Worm (Caenorhabditis elegans) whole organism, mixed stage, embryonic: ENCODE measurements around the gene R07E5.5.

ENCODE experiments used
- M03D4.4 ChIP-seq: sonication (generic microtip); optimal IDR thresholded peaks from 2 replicates; lab custom pipeline; 2017; ENCODE audit warnings: mild to moderate bottlenecking, missing genetic modification characterization, missing compliant biosample characterization
- bed-3 ChIP-seq: fragments of 200-800 bp; sonication (Bioruptor generic); optimal IDR thresholded peaks from 3 replicates; lab custom pipeline; 2018; ENCODE audit warnings: mild to moderate bottlenecking, missing genetic modification characterization, moderate library complexity, missing compliant biosample characterization
- blmp-1 ChIP-seq: fragments of 150-350 bp; optimal IDR thresholded peaks from 2 replicates; lab custom pipeline; 2014; ENCODE audit warnings: missing biosample characterization, missing genetic modification characterization
- ceh-39 ChIP-seq: fragments of 150-350 bp; optimal IDR thresholded peaks from 2 replicates; lab custom pipeline; 2014; ENCODE audit warnings: missing biosample characterization, missing genetic modification characterization
- ceh-43 ChIP-seq: fragments of 200-800 bp; sonication (Bioruptor generic); optimal IDR thresholded peaks from 2 replicates; lab custom pipeline; 2018; ENCODE audit warnings: mild to moderate bottlenecking, missing genetic modification characterization, moderate library complexity, missing compliant biosample characterization
- ceh-83 ChIP-seq: fragments of 200-800 bp; sonication (Bioruptor generic); optimal IDR thresholded peaks from 2 replicates; lab custom pipeline; 2018; ENCODE audit warnings: mild to moderate bottlenecking, missing genetic modification characterization, missing compliant biosample characterization
- ces-1 ChIP-seq: fragments of 150-350 bp; optimal IDR thresholded peaks from 2 replicates; lab custom pipeline; 2014; ENCODE audit warnings: missing biosample characterization, missing genetic modification reagents, missing genetic modification characterization
- cnd-1 ChIP-seq: fragments of 200-800 bp; sonication (Bioruptor generic); optimal IDR thresholded peaks from 2 replicates; lab custom pipeline; 2018; ENCODE audit warnings: mild to moderate bottlenecking, missing genetic modification characterization, missing compliant biosample characterization
- drap-1 ChIP-seq: fragments of 200-800 bp; sonication (Bioruptor generic); optimal IDR thresholded peaks from 3 replicates; lab custom pipeline; 2018; ENCODE audit warnings: mild to moderate bottlenecking, missing genetic modification characterization, missing compliant biosample characterization
- elt-1 ChIP-seq: sonication (generic microtip); optimal IDR thresholded peaks from 2 replicates; lab custom pipeline; 2017; ENCODE audit warnings: missing genetic modification characterization, mild to moderate bottlenecking, missing compliant biosample characterization, antibody characterized with exemption, moderate library complexity, borderline replicate concordance; ENCODE audit not compliant: insufficient read depth
- elt-3 ChIP-seq: fragments of 150-350 bp; optimal IDR thresholded peaks from 2 replicates; lab custom pipeline; 2014; ENCODE audit warnings: missing biosample characterization, missing genetic modification characterization
- flh-1 ChIP-seq: fragments of 200-800 bp; sonication (Bioruptor generic); optimal IDR thresholded peaks from 2 replicates; lab custom pipeline; 2018; ENCODE audit warnings: mild to moderate bottlenecking, missing genetic modification characterization, moderate library complexity, missing compliant biosample characterization
- ham-2 ChIP-seq: fragments of 200-800 bp; sonication (Bioruptor generic); optimal IDR thresholded peaks from 2 replicates; lab custom pipeline; 2018; ENCODE audit warnings: mild to moderate bottlenecking, missing genetic modification characterization, missing compliant biosample characterization
- hlh-1 ChIP-seq: fragments of 150-350 bp; optimal IDR thresholded peaks from 2 replicates; lab custom pipeline; 2014; ENCODE audit warnings: missing biosample characterization, missing genetic modification reagents, missing genetic modification characterization
- lin-13 ChIP-seq: fragments of 150-350 bp; optimal IDR thresholded peaks from 2 replicates; lab custom pipeline; 2014; ENCODE audit warnings: missing biosample characterization, missing genetic modification characterization
- lin-32 ChIP-seq: fragments of 200-800 bp; sonication (Bioruptor generic); optimal IDR thresholded peaks from 2 replicates; lab custom pipeline; 2018; ENCODE audit warnings: mild to moderate bottlenecking, missing genetic modification characterization, missing compliant biosample characterization
- mab-5 ChIP-seq: fragments of 150-350 bp; optimal IDR thresholded peaks from 2 replicates; lab custom pipeline; 2014; ENCODE audit warnings: missing biosample characterization, missing genetic modification characterization
- mep-1 ChIP-seq: fragments of 150-350 bp; optimal IDR thresholded peaks from 2 replicates; lab custom pipeline; 2017; ENCODE audit warnings: missing biosample characterization, missing genetic modification reagents, missing genetic modification characterization, inconsistent platforms
- mls-2 ChIP-seq: sonication (generic microtip); optimal IDR thresholded peaks from 2 replicates; lab custom pipeline; 2016; ENCODE audit warnings: mild to moderate bottlenecking, missing genetic modification characterization, moderate library complexity, missing compliant biosample characterization
- nhr-12 ChIP-seq: fragments of 150-350 bp; optimal IDR thresholded peaks from 2 replicates; lab custom pipeline; 2014; ENCODE audit warnings: missing biosample characterization, missing genetic modification characterization
- nhr-237 ChIP-seq: fragments of 150-350 bp; optimal IDR thresholded peaks from 2 replicates; lab custom pipeline; 2014; ENCODE audit warnings: missing biosample characterization, missing genetic modification characterization
- nhr-28 ChIP-seq: fragments of 150-350 bp; optimal IDR thresholded peaks from 2 replicates; lab custom pipeline; 2014; ENCODE audit warnings: missing biosample characterization, missing genetic modification characterization
- sem-2 ChIP-seq: fragments of 200-800 bp; sonication (Bioruptor generic); optimal IDR thresholded peaks from 2 replicates; lab custom pipeline; 2018; ENCODE audit warnings: mild to moderate bottlenecking, missing genetic modification characterization, missing compliant biosample characterization
- snpc-4 ChIP-seq: fragments of 150-350 bp; optimal IDR thresholded peaks from 2 replicates; lab custom pipeline; 2014; ENCODE audit warnings: missing biosample characterization, missing genetic modification characterization
- sptf-1 ChIP-seq: sonication (generic microtip); optimal IDR thresholded peaks from 2 replicates; lab custom pipeline; 2017; ENCODE audit warnings: mild to moderate bottlenecking, missing genetic modification characterization, moderate library complexity, missing compliant biosample characterization
- tbx-8 ChIP-seq: fragments of 200-800 bp; sonication (Bioruptor generic); optimal IDR thresholded peaks from 2 replicates; lab custom pipeline; 2018; ENCODE audit warnings: mild to moderate bottlenecking, missing genetic modification characterization, moderate library complexity, missing compliant biosample characterization
- unc-120 ChIP-seq: sonication (generic microtip); optimal IDR thresholded peaks from 2 replicates; lab custom pipeline; 2017; ENCODE audit warnings: missing genetic modification characterization, missing compliant biosample characterization; ENCODE audit not compliant: poor library complexity, severe bottlenecking
- unc-39 ChIP-seq: fragments of 150-350 bp; optimal IDR thresholded peaks from 2 replicates; lab custom pipeline; 2014; ENCODE audit warnings: missing biosample characterization, missing genetic modification characterization
- unc-62 ChIP-seq: fragments of 150-350 bp; optimal IDR thresholded peaks from 2 replicates; lab custom pipeline; 2014; ENCODE audit warnings: missing biosample characterization, missing genetic modification reagents, missing genetic modification characterization
- ztf-11 ChIP-seq: fragments of 150-350 bp; optimal IDR thresholded peaks from 2 replicates; lab custom pipeline; 2014; ENCODE audit warnings: missing biosample characterization, missing genetic modification characterization

Gene R07E5.5

DNA sequence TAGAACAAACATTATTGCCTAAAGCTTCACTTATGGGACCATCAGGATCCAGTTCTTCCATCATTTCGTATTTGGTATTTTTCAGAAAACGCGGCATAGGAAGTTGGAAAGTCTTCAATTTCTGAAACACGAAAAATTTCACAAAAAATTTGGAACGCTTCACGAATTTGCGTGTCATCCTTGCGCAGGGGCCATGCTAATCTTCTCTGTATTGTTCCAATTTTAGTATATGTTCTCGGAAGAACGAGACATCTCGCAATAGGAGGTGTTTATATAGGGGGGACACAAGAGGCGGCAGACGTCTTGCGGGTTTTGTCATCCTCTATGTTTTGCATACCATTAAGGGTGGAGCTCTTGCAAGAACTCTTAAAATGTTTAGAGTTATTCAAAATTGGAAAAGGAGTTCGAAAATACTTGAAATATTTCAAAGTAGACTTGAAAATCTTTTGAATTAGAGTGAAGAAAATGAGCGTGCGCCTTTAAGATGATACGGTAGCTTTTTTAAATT lies 29.6 kb downstream of the R07E5.5 start:
- peak; percentile 82 for TF ChIP-seq sptf-1 (tag; lab: Kevin White, UChicago)
- peak; percentile 84 for TF ChIP-seq ceh-83
- TF ChIP-seq drap-1 (GFP tag; lab: Kevin White, UChicago) = peak; percentile 73
- TF ChIP-seq M03D4.4 (tag; lab: Kevin White, UChicago) = peak; percentile 62
- peak; percentile 75 for TF ChIP-seq cnd-1 (tag; lab: Kevin White, UChicago)
- peak; percentile 62 for TF ChIP-seq lin-32 (GFP tag; lab: Kevin White, UChicago)
- TF ChIP-seq unc-120 (tag; lab: Kevin White, UChicago) = peak; percentile 60
- TF ChIP-seq ceh-43 (GFP tag; lab: Kevin White, UChicago) = peak; percentile 70
- TF ChIP-seq mls-2 = peak; percentile 79
- TF ChIP-seq flh-1 (GFP tag; lab: Kevin White, UChicago) = peak; percentile 28
- peak; percentile 52 for TF ChIP-seq bed-3
- peak; percentile 42 for TF ChIP-seq tbx-8 (GFP tag; lab: Kevin White, UChicago)
- TF ChIP-seq sem-2 = peak; percentile 59

- TF ChIP-seq mep-1 (tag; lab: Kevin White, UChicago) (no peak), unc-120 (tag; lab: Kevin White, UChicago) (no peak), M03D4.4 (tag; lab: Kevin White, UChicago) (peak; percentile 61), flh-1 (GFP tag; lab: Kevin White, UChicago) (no peak), mab-5 (tag; lab: Kevin White, UChicago) (no peak), ceh-83 (peak; percentile 57), elt-1 (no peak), sptf-1 (tag; lab: Kevin White, UChicago) (peak; percentile 50), ces-1 (GFP tag; lab: Kevin White, UChicago) (no peak), lin-32 (GFP tag; lab: Kevin White, UChicago) (peak; percentile 39), blmp-1 (no peak), cnd-1 (tag; lab: Kevin White, UChicago) (no peak), snpc-4 (tag; lab: Kevin White, UChicago) (no peak), sem-2 (peak; percentile 36), unc-62 (GFP tag; lab: Kevin White, UChicago) (no peak), drap-1 (GFP tag; lab: Kevin White, UChicago) (peak; percentile 45), mls-2 (peak; percentile 27)
- TF ChIP-seq, all 35 proteins: peak for 7
These were observed 31.6 kb downstream of the R07E5.5 start for ce11 chrIII:4428797-4429196.

DNA sequence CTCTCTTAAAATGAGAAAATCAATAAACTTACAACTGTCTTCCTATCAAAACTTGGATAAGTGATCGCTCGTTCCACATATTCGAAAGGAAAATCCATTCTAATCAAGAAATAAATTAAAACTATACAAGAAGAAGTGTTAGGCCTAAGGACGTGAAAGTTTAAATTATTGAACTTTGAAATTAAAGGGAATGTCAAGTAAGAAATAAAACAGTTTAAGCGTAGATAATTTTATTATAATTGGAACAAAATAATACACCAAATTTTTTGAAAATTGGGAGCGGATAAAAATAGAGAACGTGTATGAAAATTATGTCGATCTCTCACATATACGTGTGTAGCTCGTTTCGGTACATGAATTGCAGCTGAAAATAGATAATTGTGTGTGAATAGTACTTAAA lies 32.2 kb downstream of the R07E5.5 start, which contains the start of gene C28A5.6:
Gene C28A5.6 (minus strand): TSS at position 101 of the 400 bp plus-strand sequence.
- no peak for TF ChIP-seq unc-39 (tag; lab: Kevin White, UChicago)
- no peak for TF ChIP-seq drap-1 (GFP tag; lab: Kevin White, UChicago)
- no peak for TF ChIP-seq tbx-8 (GFP tag; lab: Kevin White, UChicago)
- TF ChIP-seq ceh-39 (tag; lab: Kevin White, UChicago) = no peak
- no peak for TF ChIP-seq ztf-11 (tag; lab: Kevin White, UChicago)
- no peak for TF ChIP-seq ceh-43 (GFP tag; lab: Kevin White, UChicago)
- no peak for TF ChIP-seq M03D4.4 (tag; lab: Kevin White, UChicago)
- TF ChIP-seq lin-13 (tag; lab: Kevin White, UChicago) = no peak
- TF ChIP-seq sem-2 = no peak
- TF ChIP-seq nhr-28 (tag; lab: Kevin White, UChicago) = no peak
- TF ChIP-seq mls-2 = no peak
- TF ChIP-seq unc-120 (tag; lab: Kevin White, UChicago) = no peak
- no peak for TF ChIP-seq ham-2 (GFP tag; lab: Kevin White, UChicago)
- no peak for TF ChIP-seq ces-1 (GFP tag; lab: Kevin White, UChicago)
- TF ChIP-seq bed-3 = no peak
- TF ChIP-seq mab-5 (tag; lab: Kevin White, UChicago) = no peak
- TF ChIP-seq elt-3 = no peak
- TF ChIP-seq mep-1 (tag; lab: Kevin White, UChicago) = no peak
- no peak for TF ChIP-seq elt-1
- no peak for TF ChIP-seq unc-62 (GFP tag; lab: Kevin White, UChicago)
- TF ChIP-seq, all 35 proteins: peak for 0

DNA sequence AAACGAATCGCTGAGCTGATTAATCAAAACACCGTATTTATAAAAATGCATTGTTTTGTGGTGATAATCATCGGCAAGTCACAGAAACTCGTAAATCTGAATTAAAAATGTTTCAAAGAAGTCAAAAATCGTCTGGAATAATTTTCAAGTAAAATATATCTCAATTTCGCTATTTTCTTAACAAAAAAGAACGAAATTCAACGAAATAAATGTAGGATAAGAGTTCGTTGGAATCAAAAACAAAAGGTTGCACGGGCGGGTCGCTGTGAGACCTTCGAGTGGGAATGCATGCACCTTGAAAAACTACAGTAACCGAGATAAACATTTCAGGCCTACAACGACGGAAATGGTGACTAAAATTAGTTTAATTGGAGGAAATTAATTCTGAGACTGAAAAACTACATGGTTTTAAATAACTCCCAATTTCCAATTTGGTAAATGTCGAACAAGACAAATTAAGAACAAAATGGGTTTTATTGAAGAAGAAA lies 37.1 kb downstream of the R07E5.5 start, which contains the start of gene C28A5.1:
Gene C28A5.1 (minus strand): TSS at position 51 of the 488 bp plus-strand sequence.
- TF ChIP-seq ztf-11 (tag; lab: Kevin White, UChicago) (no peak), bed-3 (no peak), elt-3 (no peak), hlh-1 (tag; lab: Kevin White, UChicago) (no peak), unc-62 (GFP tag; lab: Kevin White, UChicago) (no peak), drap-1 (GFP tag; lab: Kevin White, UChicago) (no peak), lin-32 (GFP tag; lab: Kevin White, UChicago) (no peak), sem-2 (no peak), snpc-4 (tag; lab: Kevin White, UChicago) (no peak), elt-1 (no peak), sptf-1 (tag; lab: Kevin White, UChicago) (no peak), tbx-8 (GFP tag; lab: Kevin White, UChicago) (no peak), ceh-83 (no peak), mab-5 (tag; lab: Kevin White, UChicago) (no peak), ceh-39 (tag; lab: Kevin White, UChicago) (no peak), lin-13 (tag; lab: Kevin White, UChicago) (no peak), flh-1 (GFP tag; lab: Kevin White, UChicago) (no peak), nhr-237 (tag; lab: Kevin White, UChicago) (no peak), mls-2 (no peak), nhr-12 (tag; lab: Kevin White, UChicago) (no peak)
